Fruit fly (Drosophila melanogaster): Measurements from ENCODE around the gene mus312.
A peak's percentile ranks its signal among the peaks of the same experiment; 100 is the strongest.

The mus312 gene

DNA sequence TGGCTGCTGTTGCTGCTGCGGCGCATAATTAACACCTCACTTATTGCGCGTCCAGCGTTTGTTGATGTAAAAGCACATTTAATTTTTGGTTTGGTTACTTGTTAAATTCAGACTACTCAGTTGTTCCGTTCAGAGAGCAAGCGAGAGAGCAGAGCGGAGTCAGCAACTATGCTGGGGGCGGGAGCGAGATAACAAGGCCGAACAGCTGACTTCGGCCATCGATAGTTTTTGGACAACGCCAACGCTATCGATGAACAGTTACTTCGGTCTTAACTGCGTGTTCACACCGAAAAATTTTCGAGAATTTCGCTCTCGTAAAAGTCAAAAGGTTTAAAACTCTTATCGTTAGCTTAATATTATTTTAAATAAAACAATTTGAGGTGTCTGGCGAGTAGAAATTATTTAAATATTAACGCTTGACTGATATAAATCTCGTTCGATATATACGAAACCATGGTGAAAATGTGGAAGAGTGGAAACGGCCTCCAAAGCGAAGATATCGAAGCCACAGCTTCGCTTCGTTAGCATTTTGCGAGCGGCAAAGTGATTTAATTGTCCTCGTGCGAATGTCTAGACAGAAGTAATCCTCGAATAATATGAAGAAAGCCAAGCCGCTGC lies 52.5 kb downstream of the mus312 start, which contains the start of the genes SMSr and smid (continued):
- TF ChIP-seq pfk (GFP tag; optimal IDR thresholded peaks at IDR 0.05) = peak; percentile 26
- TF ChIP-seq CG3995 (GFP tag; optimal IDR thresholded peaks at IDR 0.05) = peak; percentile 76
- TF ChIP-seq ftz-f1 (GFP tag; optimal IDR thresholded peaks at IDR 0.05) = peak; percentile 85
- peak; percentile 76 for TF ChIP-seq CG2712 (tag; optimal IDR thresholded peaks at IDR 0.05)
- TF ChIP-seq Chrac-16 (GFP tag; optimal IDR thresholded peaks at IDR 0.05) = peak; percentile 54
- TF ChIP-seq GATAe (GFP tag; conservative IDR thresholded peaks at IDR 0.05) = peak; percentile 39; the same call in 1 of the 2 replicates
- TF ChIP-seq CG34422 (GFP tag; IDR thresholded peaks at IDR 0.05) = no peak
- 0 out of 2 replicates have a peak, but pooled peaks have one; percentile 22 for TF ChIP-seq sens-2 (GFP tag; IDR thresholded peaks at IDR 0.05)
- no peak for TF ChIP-seq tio (GFP tag; optimal IDR thresholded peaks at IDR 0.05)
- TF ChIP-seq CG9215 (GFP tag; IDR thresholded peaks at IDR 0.05) = no peak; the same call in 1 of the 2 replicates
- TF ChIP-seq bowl (GFP tag; IDR thresholded peaks at IDR 0.05) = no peak
- TF ChIP-seq Neu2 (GFP tag; optimal IDR thresholded peaks at IDR 0.05; ENCODE audit: borderline replicate concordance) = no peak
- no peak for TF ChIP-seq E2f1 (GFP tag; IDR thresholded peaks at IDR 0.05)
- TF ChIP-seq CG7963 (GFP tag; IDR thresholded peaks at IDR 0.05; ENCODE audit: partially characterized antibody) = peak; percentile 62; the same call in 2 of the 3 replicates
- TF ChIP-seq CG2120 (GFP tag; optimal IDR thresholded peaks at IDR 0.05) = peak; percentile 82
- TF ChIP-seq CG17186 (GFP tag; optimal IDR thresholded peaks at IDR 0.05) = peak; percentile 9
- peak; percentile 42 for TF ChIP-seq twi (tag; optimal IDR thresholded peaks at IDR 0.05)
- TF ChIP-seq CG12236 (GFP tag; optimal IDR thresholded peaks at IDR 0.05) = no peak
- peak; percentile 98 for TF ChIP-seq Sin3A (optimal IDR thresholded peaks at IDR 0.05)
- TF ChIP-seq CG14860 (GFP tag; IDR thresholded peaks at IDR 0.05; ENCODE audit: partially characterized antibody) = peak; percentile 90
- no peak for TF ChIP-seq CG43689 (GFP tag; IDR thresholded peaks at IDR 0.05)
- 0 out of 3 replicates have a peak, but pooled peaks have one; percentile 58 for TF ChIP-seq Dbx (GFP tag; IDR thresholded peaks at IDR 0.05)
- peak; percentile 59 for TF ChIP-seq CG13424 (tag; optimal IDR thresholded peaks at IDR 0.05)
- TF ChIP-seq gce (GFP tag; IDR thresholded peaks at IDR 0.05) = no peak
- TF ChIP-seq CG6272 (GFP tag; IDR thresholded peaks at IDR 0.05) = no peak
- peak; percentile 42 for TF ChIP-seq CG9797 (GFP tag; optimal IDR thresholded peaks at IDR 0.05)
- no peak for TF ChIP-seq HHEX (GFP tag; optimal IDR thresholded peaks at IDR 0.05)
- peak; percentile 38 for TF ChIP-seq CG10654 (GFP tag; optimal IDR thresholded peaks at IDR 0.05)
- no peak for TF ChIP-seq NK7.1 (GFP tag; optimal IDR thresholded peaks at IDR 0.05)
- no peak for TF ChIP-seq CG31388 (GFP tag; optimal IDR thresholded peaks at IDR 0.05)
- TF ChIP-seq CG3847 (GFP tag; IDR thresholded peaks at IDR 0.05) = peak; percentile 47; the same call in 1 of the 2 replicates
- TF ChIP-seq CG4617 (GFP tag; optimal IDR thresholded peaks at IDR 0.05; ENCODE audit: borderline replicate concordance) = peak; percentile 30
- TF ChIP-seq CG9609 (GFP tag; optimal IDR thresholded peaks at IDR 0.05) = peak; percentile 20
- TF ChIP-seq sens (GFP tag) = peak; percentile 95
- TF ChIP-seq CG15269 (tag; optimal IDR thresholded peaks at IDR 0.05) = peak; percentile 59
- no peak for TF ChIP-seq Oaz (GFP tag; IDR thresholded peaks at IDR 0.05)
- peak; percentile 26 for TF ChIP-seq Vsx1 (GFP tag; optimal IDR thresholded peaks at IDR 0.05)
- TF ChIP-seq aop (GFP tag; IDR thresholded peaks at IDR 0.05) = no peak
- TF ChIP-seq en (GFP tag; optimal IDR thresholded peaks at IDR 0.05) = no peak
- peak; percentile 85 for TF ChIP-seq trem (tag; optimal IDR thresholded peaks at IDR 0.05)
- TF ChIP-seq Atf6 (GFP tag; IDR thresholded peaks at IDR 0.05) = peak; percentile 52; the same call in 1 of the 2 replicates
- peak; percentile 30 for TF ChIP-seq pum (GFP tag; optimal IDR thresholded peaks at IDR 0.05)
- TF ChIP-seq CG11560 (tag; IDR thresholded peaks at IDR 0.05) = no peak; the same call in 2 of the 3 replicates
- peak; percentile 67 for TF ChIP-seq CG18262 (tag; optimal IDR thresholded peaks at IDR 0.05)
- TF ChIP-seq disco-r (GFP tag; optimal IDR thresholded peaks at IDR 0.05) = no peak
- peak; percentile 61 for TF ChIP-seq pho (GFP tag; optimal IDR thresholded peaks at IDR 0.05)
- peak; percentile 19 for TF ChIP-seq CG16815 (GFP tag; optimal IDR thresholded peaks at IDR 0.05)
- no peak for TF ChIP-seq p53 (GFP tag; optimal IDR thresholded peaks at IDR 0.05)
- TF ChIP-seq mam (GFP tag; optimal IDR thresholded peaks at IDR 0.05) = peak; percentile 66
- peak; percentile 6 for TF ChIP-seq D19B (GFP tag; optimal IDR thresholded peaks at IDR 0.05)
- peak; percentile 9 for TF ChIP-seq CG7271 (tag; optimal IDR thresholded peaks at IDR 0.05)

All from whole organism, embryonic.